Worm (Caenorhabditis elegans) whole organism, early embryonic: Measurements from ENCODE around the gene ilc-17.1.

Experiments used
- B0310.2 ChIP-seq: sonication (generic microtip); optimal IDR thresholded peaks from 2 replicates; lab custom pipeline; 2016; ENCODE audit warnings: mild to moderate bottlenecking, missing genetic modification characterization, missing compliant biosample characterization
- F13C5.2 ChIP-seq: sonication (generic microtip); optimal IDR thresholded peaks from 2 replicates; lab custom pipeline; 2017; ENCODE audit warnings: mild to moderate bottlenecking, missing genetic modification characterization, inconsistent platforms, missing compliant biosample characterization
- aly-1 ChIP-seq: sonication (generic microtip); optimal IDR thresholded peaks from 2 replicates; lab custom pipeline; 2016; ENCODE audit warnings: missing genetic modification characterization, missing compliant biosample characterization
- ama-1 ChIP-seq: fragments of 150-350 bp; optimal IDR thresholded peaks from 2 replicates; lab custom pipeline; 2014
- ceh-13 ChIP-seq: fragments of 200-800 bp; sonication (Bioruptor generic); optimal IDR thresholded peaks from 2 replicates; lab custom pipeline; 2018; ENCODE audit warnings: mild to moderate bottlenecking, missing genetic modification characterization, missing compliant biosample characterization
- ceh-36 ChIP-seq: sonication (generic microtip); optimal IDR thresholded peaks from 2 replicates; lab custom pipeline; 2016; ENCODE audit warnings: missing genetic modification characterization, inconsistent platforms, missing compliant biosample characterization
- ets-7 ChIP-seq: sonication (generic microtip); optimal IDR thresholded peaks from 2 replicates; lab custom pipeline; 2016; ENCODE audit warnings: missing genotype, missing genetic modification characterization, missing compliant biosample characterization
- flt-1 ChIP-seq: fragments of 200-800 bp; sonication (Bioruptor generic); IDR thresholded peaks from 2 replicates; pipeline ENCODE4 v1.3.6; 2022; ENCODE audit warnings: missing genetic modification characterization, missing compliant biosample characterization
- hmbx-1 ChIP-seq: sonication (generic microtip); optimal IDR thresholded peaks from 2 replicates; lab custom pipeline; 2016; ENCODE audit warnings: mild to moderate bottlenecking, missing genetic modification characterization, missing compliant biosample characterization
- hmg-4 ChIP-seq: fragments of 200-800 bp; sonication (Bioruptor generic); optimal IDR thresholded peaks from 2 replicates; lab custom pipeline; 2018; ENCODE audit warnings: mild to moderate bottlenecking, missing genetic modification characterization, missing compliant biosample characterization
- hnd-1 ChIP-seq: sonication (generic microtip); optimal IDR thresholded peaks from 2 replicates; lab custom pipeline; 2016; ENCODE audit warnings: missing genetic modification characterization, missing compliant biosample characterization
- pes-1 ChIP-seq: fragments of 200-800 bp; sonication (Bioruptor generic); IDR thresholded peaks from 2 replicates; pipeline ENCODE4 v1.3.6; 2022; ENCODE audit warnings: missing genetic modification reagents, missing genetic modification characterization, missing compliant biosample characterization
- scrt-1 ChIP-seq: fragments of 200-800 bp; sonication (Bioruptor generic); IDR thresholded peaks from 2 replicates; pipeline ENCODE4 v1.3.6; 2022; ENCODE audit warnings: missing genetic modification characterization, missing compliant biosample characterization
- sea-1 ChIP-seq: fragments of 200-800 bp; sonication (Bioruptor generic); conservative IDR thresholded peaks from 2 replicates; pipeline ENCODE4 v1.3.6; 2022; ENCODE audit warnings: missing genetic modification characterization, missing compliant biosample characterization
- tbx-11 ChIP-seq: fragments of 200-800 bp; sonication (Bioruptor generic); IDR thresholded peaks from 2 replicates; pipeline ENCODE4 v1.3.6; 2022; ENCODE audit warnings: missing genetic modification characterization, missing compliant biosample characterization
- tbx-37 ChIP-seq: fragments of 200-800 bp; sonication (Bioruptor generic); conservative IDR thresholded peaks from 2 replicates; pipeline ENCODE4 v1.3.6; 2022; ENCODE audit warnings: missing genetic modification reagents, missing genetic modification characterization, missing compliant biosample characterization
- tra-4 ChIP-seq: sonication (generic microtip); optimal IDR thresholded peaks from 2 replicates; lab custom pipeline; 2017; ENCODE audit warnings: missing genetic modification characterization, missing compliant biosample characterization

The ilc-17.1 gene

ce11 chrX:12769697-12770096 is at the start of gene ilc-17.1:
ilc-17.1 (minus strand) TSS chrX:12769797.
- no peak for TF ChIP-seq sea-1 (GFP tag; lab: Robert Waterston, UW)
- no peak for TF ChIP-seq hnd-1 (tag; lab: Kevin White, UChicago)
- no peak for TF ChIP-seq tra-4 (tag; lab: Kevin White, UChicago)
- no peak for TF ChIP-seq pes-1 (GFP tag; lab: Robert Waterston, UW)
- TF ChIP-seq hmbx-1 = no peak
- no peak for TF ChIP-seq tbx-37
- no peak for TF ChIP-seq ets-7 (tag; lab: Kevin White, UChicago)

- TF ChIP-seq aly-1 (tag; lab: Kevin White, UChicago) (no peak), scrt-1 (GFP tag; lab: Robert Waterston, UW) (no peak), hnd-1 (tag; lab: Kevin White, UChicago) (no peak), sea-1 (GFP tag; lab: Robert Waterston, UW) (no peak), hmg-4 (GFP tag; lab: Kevin White, UChicago) (no peak), ceh-13 (GFP tag; lab: Kevin White, UChicago) (no peak), F13C5.2 (tag; lab: Kevin White, UChicago) (no peak)
Measured at ce11 chrX:12818768-12819167, 49.2 kb upstream of the ilc-17.1 start.

- no peak for TF ChIP-seq ama-1 (lab: Kevin White, UChicago)
- no peak for TF ChIP-seq tbx-11 (GFP tag; lab: Robert Waterston, UW)
- no peak for TF ChIP-seq ceh-36 (tag; lab: Kevin White, UChicago)
- no peak for TF ChIP-seq hmbx-1
- no peak for TF ChIP-seq ceh-13 (GFP tag; lab: Kevin White, UChicago)
Measured at ce11 chrX:12815367-12815766, 45.8 kb upstream of the ilc-17.1 start.

- no peak for TF ChIP-seq tbx-11 (GFP tag; lab: Robert Waterston, UW)
- TF ChIP-seq B0310.2 (tag; lab: Kevin White, UChicago) = no peak
- no peak for TF ChIP-seq ceh-13 (GFP tag; lab: Kevin White, UChicago)
- no peak for TF ChIP-seq hmbx-1
- TF ChIP-seq flt-1 (GFP tag; lab: Robert Waterston, UW) = no peak
- TF ChIP-seq ceh-36 (tag; lab: Kevin White, UChicago) = no peak
- TF ChIP-seq scrt-1 (GFP tag; lab: Robert Waterston, UW) = no peak
Measured at ce11 chrX:12813539-12813938, 43.9 kb upstream of the ilc-17.1 start, which contains the start of gene gei-3. gei-3 (minus strand) TSS chrX:12813639.

- TF ChIP-seq tbx-11 (GFP tag; lab: Robert Waterston, UW) = no peak
- no peak for TF ChIP-seq B0310.2 (tag; lab: Kevin White, UChicago)
Measured at ce11 chrX:12808085-12808922, 38.7 kb upstream of the ilc-17.1 start, which contains the start of gene nhr-27. nhr-27 (minus strand) TSS chrX:12808318.

- TF ChIP-seq F13C5.2 (tag; lab: Kevin White, UChicago) = no peak
- no peak for TF ChIP-seq tra-4 (tag; lab: Kevin White, UChicago)
- TF ChIP-seq ets-7 (tag; lab: Kevin White, UChicago) = no peak
- no peak for TF ChIP-seq scrt-1 (GFP tag; lab: Robert Waterston, UW)
- no peak for TF ChIP-seq sea-1 (GFP tag; lab: Robert Waterston, UW)
- no peak for TF ChIP-seq tbx-11 (GFP tag; lab: Robert Waterston, UW)
- TF ChIP-seq ceh-13 (GFP tag; lab: Kevin White, UChicago) = no peak
- TF ChIP-seq aly-1 (tag; lab: Kevin White, UChicago) = no peak
Measured at ce11 chrX:12806926-12807325, 37.3 kb upstream of the ilc-17.1 start.

ce11 chrX:12799831-12800230 is 30.2 kb upstream of the ilc-17.1 start:
- TF ChIP-seq B0310.2 (tag; lab: Kevin White, UChicago) (no peak), ceh-36 (tag; lab: Kevin White, UChicago) (no peak), hmbx-1 (no peak), ama-1 (lab: Kevin White, UChicago) (no peak), hmg-4 (GFP tag; lab: Kevin White, UChicago) (no peak), pes-1 (GFP tag; lab: Robert Waterston, UW) (no peak), tbx-11 (GFP tag; lab: Robert Waterston, UW) (no peak), ets-7 (tag; lab: Kevin White, UChicago) (no peak), aly-1 (tag; lab: Kevin White, UChicago) (no peak), hnd-1 (tag; lab: Kevin White, UChicago) (no peak)

- TF ChIP-seq hmbx-1 (no peak), B0310.2 (tag; lab: Kevin White, UChicago) (no peak), tbx-37 (no peak), ceh-13 (GFP tag; lab: Kevin White, UChicago) (no peak), ama-1 (lab: Kevin White, UChicago) (no peak), F13C5.2 (tag; lab: Kevin White, UChicago) (no peak), scrt-1 (GFP tag; lab: Robert Waterston, UW) (no peak), ets-7 (tag; lab: Kevin White, UChicago) (no peak), tra-4 (tag; lab: Kevin White, UChicago) (no peak), tbx-11 (GFP tag; lab: Robert Waterston, UW) (no peak), sea-1 (GFP tag; lab: Robert Waterston, UW) (no peak), flt-1 (GFP tag; lab: Robert Waterston, UW) (no peak), aly-1 (tag; lab: Kevin White, UChicago) (no peak), hnd-1 (tag; lab: Kevin White, UChicago) (no peak), hmg-4 (GFP tag; lab: Kevin White, UChicago) (no peak), pes-1 (GFP tag; lab: Robert Waterston, UW) (no peak), ceh-36 (tag; lab: Kevin White, UChicago) (no peak)
Measured at ce11 chrX:12793796-12794195, 24.2 kb upstream of the ilc-17.1 start, which contains the start of gene abf-6. abf-6 (plus strand) TSS chrX:12794118.
